Worm (Caenorhabditis elegans): ENCODE measurements around the gene spp-19.

The spp-19 gene

ce11 chrV:6520385-6521080 is 41.0 kb downstream of the spp-19 start, which contains the start of the genes F46E10.2 and F46E10.18:
TSS of gene F46E10.2 (plus strand) at chrV:6520435.
TSS of gene F46E10.18 (plus strand) at chrV:6521030.
- no peak for TF ChIP-seq fkh-10 (GFP tag; optimal IDR thresholded peaks at IDR 0.05)

- TF ChIP-seq ceh-90 (tag; optimal IDR thresholded peaks at IDR 0.05) = no peak
- no peak for TF ChIP-seq jun-1 (tag; optimal IDR thresholded peaks at IDR 0.05)
- no peak for TF ChIP-seq ama-1 (optimal IDR thresholded peaks at IDR 0.05)
- no peak for TF ChIP-seq mab-9 (GFP tag; IDR thresholded peaks at IDR 0.05)
- no peak for TF ChIP-seq efl-1 (optimal IDR thresholded peaks at IDR 0.05)
- TF ChIP-seq efl-1 (GFP tag; optimal IDR thresholded peaks at IDR 0.05 in 1 of 2) = peak in 1 of 2 experiments; percentile 75
- no peak for TF ChIP-seq egl-27 (tag; optimal IDR thresholded peaks at IDR 0.05)
- TF ChIP-seq efl-3 (GFP tag; optimal IDR thresholded peaks at IDR 0.05) = no peak
- TF ChIP-seq isw-1 (GFP tag; IDR thresholded peaks at IDR 0.05) = no peak
Measured at ce11 chrV:6518225-6518396, 43.4 kb downstream of the spp-19 start, which contains the start of gene F46E10.3. TSS of gene F46E10.3 (plus strand) at chrV:6518297.

ce11 chrV:6517305-6518224 is 43.9 kb downstream of the spp-19 start:
- TF ChIP-seq egl-27 (tag; optimal IDR thresholded peaks at IDR 0.05) = no peak
- TF ChIP-seq C34B4.2 (tag; optimal IDR thresholded peaks at IDR 0.05) = no peak
- TF ChIP-seq lin-13 (GFP tag; optimal IDR thresholded peaks at IDR 0.05) = peak; percentile 17
- TF ChIP-seq nhr-19 (GFP tag; conservative IDR thresholded peaks at IDR 0.05) = peak; percentile 70
- no peak for TF ChIP-seq vab-15 (tag; optimal IDR thresholded peaks at IDR 0.05)
- peak; percentile 49 for TF ChIP-seq aha-1 (tag; optimal IDR thresholded peaks at IDR 0.05)
- peak; percentile 61 for TF ChIP-seq snu-23 (GFP tag; optimal IDR thresholded peaks at IDR 0.05)
- no peak for TF ChIP-seq tlp-1 (tag; optimal IDR thresholded peaks at IDR 0.05)
- TF ChIP-seq C16A3.4 (tag; optimal IDR thresholded peaks at IDR 0.05) = peak; percentile 26
- TF ChIP-seq ceh-63 (GFP tag; optimal IDR thresholded peaks at IDR 0.05) = no peak
- TF ChIP-seq hlh-4 (tag; optimal IDR thresholded peaks at IDR 0.05) = no peak
- TF ChIP-seq ceh-90 (tag; optimal IDR thresholded peaks at IDR 0.05) = no peak
- no peak for TF ChIP-seq aly-2 (tag; optimal IDR thresholded peaks at IDR 0.05)
- peak; percentile 55 for TF ChIP-seq nhr-20 (tag; optimal IDR thresholded peaks at IDR 0.05)
- TF ChIP-seq mef-2 (tag; optimal IDR thresholded peaks at IDR 0.05) = no peak
- TF ChIP-seq hpl-2 (GFP tag; optimal IDR thresholded peaks at IDR 0.05) = no peak
- TF ChIP-seq hlh-17 (GFP tag; optimal IDR thresholded peaks at IDR 0.05; ENCODE audit: borderline replicate concordance) = no peak
- no peak for TF ChIP-seq fkh-10 (GFP tag; optimal IDR thresholded peaks at IDR 0.05)
- TF ChIP-seq nhr-84 (tag; optimal IDR thresholded peaks at IDR 0.05) = no peak
- TF ChIP-seq skn-1 (tag; optimal IDR thresholded peaks at IDR 0.05) = no peak
- TF ChIP-seq mdl-1 (tag; optimal IDR thresholded peaks at IDR 0.05) = peak in 1 of 2 experiments; percentile 80
- peak; percentile 52 for TF ChIP-seq rnt-1 (tag; optimal IDR thresholded peaks at IDR 0.05)
- TF ChIP-seq pax-3 (tag; optimal IDR thresholded peaks at IDR 0.05) = no peak
- no peak for TF ChIP-seq ztf-11 (tag; optimal IDR thresholded peaks at IDR 0.05)
- no peak for TF ChIP-seq nhr-11 (tag; optimal IDR thresholded peaks at IDR 0.05)
- no peak for TF ChIP-seq zag-1 (tag; optimal IDR thresholded peaks at IDR 0.05)
- TF ChIP-seq dsc-1 (tag; optimal IDR thresholded peaks at IDR 0.05) = no peak
- TF ChIP-seq ama-1 (optimal IDR thresholded peaks at IDR 0.05) = peak; percentile 31
- no peak for TF ChIP-seq pqm-1 (tag; optimal IDR thresholded peaks at IDR 0.05)
- peak in 2 of 6 experiments; percentile 55 to 72 for TF ChIP-seq elt-3 (tag; optimal IDR thresholded peaks at IDR 0.05)
- TF ChIP-seq C04F5.9 (tag; optimal IDR thresholded peaks at IDR 0.05) = no peak
- peak; percentile 51 for TF ChIP-seq ztf-4 (tag; optimal IDR thresholded peaks at IDR 0.05)
- TF ChIP-seq nhr-47 (tag; optimal IDR thresholded peaks at IDR 0.05) = no peak
- no peak for TF ChIP-seq sptf-1 (tag; optimal IDR thresholded peaks at IDR 0.05)
- TF ChIP-seq unc-30 (tag; optimal IDR thresholded peaks at IDR 0.05) = no peak
- TF ChIP-seq lir-3 (tag; optimal IDR thresholded peaks at IDR 0.05; ENCODE audit: poor library complexity) = peak; percentile 5
- TF ChIP-seq F16B12.6 (tag; optimal IDR thresholded peaks at IDR 0.05) = no peak
- no peak for TF ChIP-seq isw-1 (GFP tag; IDR thresholded peaks at IDR 0.05)
- TF ChIP-seq ceh-8 (GFP tag; optimal IDR thresholded peaks at IDR 0.05) = no peak
- no peak for TF ChIP-seq lin-39 (tag; optimal IDR thresholded peaks at IDR 0.05)
- peak; percentile 88 for TF ChIP-seq nhr-85 (tag)

Data from whole organism, L1 larva.